Fruit fly (Drosophila melanogaster): ENCODE results near the gene CG3430.

Gene CG3430

DNA sequence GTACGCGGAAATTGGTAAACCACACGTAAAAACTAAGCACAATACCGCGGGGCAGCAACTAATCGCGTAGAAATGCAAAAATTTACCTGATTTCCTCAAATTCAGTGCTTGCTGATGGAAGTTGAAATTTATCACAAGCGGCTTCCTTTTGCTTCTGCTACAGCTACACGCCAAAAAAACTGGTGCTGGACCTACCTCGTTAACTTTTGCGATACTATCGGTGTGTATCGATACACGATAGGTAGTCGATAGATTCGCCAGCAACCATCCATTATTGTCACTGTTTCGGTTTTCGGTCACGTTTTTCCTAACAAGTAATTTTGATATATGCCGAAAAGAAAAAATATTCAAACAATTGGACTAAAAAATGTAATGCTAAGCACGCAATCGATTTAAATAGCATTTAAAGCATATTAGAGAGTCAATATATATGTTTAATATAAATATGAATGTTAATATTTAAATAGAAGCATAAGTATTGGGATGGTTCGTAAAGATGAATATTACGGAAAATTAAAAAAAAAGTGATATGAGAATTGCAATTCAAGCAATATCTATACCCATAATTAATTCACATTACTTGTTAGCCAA, 10.7 kb downstream of the CG3430 start, which contains the start of gene Sumo (continued):
- TF ChIP-seq en (GFP tag; optimal IDR thresholded peaks at IDR 0.05): no peak
- TF ChIP-seq phol (tag; optimal IDR thresholded peaks at IDR 0.05): peak; percentile 66
- TF ChIP-seq wdn (GFP tag; IDR thresholded peaks at IDR 0.05): no peak
- TF ChIP-seq sisA (GFP tag; IDR thresholded peaks at IDR 0.05): 0 out of 2 replicates have a peak, but pooled peaks have one; percentile 3
- no peak for TF ChIP-seq CG4617 (GFP tag; optimal IDR thresholded peaks at IDR 0.05; ENCODE audit: borderline replicate concordance)
- no peak for TF ChIP-seq crol (GFP tag; IDR thresholded peaks at IDR 0.05)
- TF ChIP-seq CG7357 (GFP tag; IDR thresholded peaks at IDR 0.05): no peak
- TF ChIP-seq CG14014 (GFP tag; IDR thresholded peaks at IDR 0.05): no peak
- peak; percentile 100 for TF ChIP-seq CG16813 (GFP tag; IDR thresholded peaks at IDR 0.05; ENCODE audit: partially characterized antibody)
- peak; percentile 10; the same call in 1 of the 2 replicates for TF ChIP-seq vvl (GFP tag; IDR thresholded peaks at IDR 0.05)

DNA sequence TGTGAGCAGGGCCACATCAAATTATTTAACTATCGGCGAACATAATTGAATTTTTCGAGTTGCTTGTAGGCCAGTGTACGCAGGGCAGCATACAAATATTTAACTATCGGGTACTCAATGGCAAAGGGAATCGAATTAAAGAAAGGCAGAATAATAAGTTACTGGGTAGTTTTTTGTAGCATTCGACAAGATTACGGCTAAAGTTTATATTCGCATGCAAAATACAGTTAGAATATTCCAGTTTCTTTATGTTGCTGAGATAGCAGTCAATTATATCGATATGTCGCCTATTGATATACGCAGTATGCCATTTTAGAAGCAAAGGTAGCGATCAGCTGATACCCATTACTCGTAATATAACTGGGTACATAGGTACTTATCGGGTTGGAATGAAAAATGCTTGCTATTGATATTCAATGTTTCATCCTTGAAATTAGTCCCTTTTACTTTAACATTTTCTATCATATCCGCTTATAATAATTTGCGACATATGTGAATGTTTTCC, 11.3 kb downstream of the CG3430 start:
- TF ChIP-seq Trl (optimal IDR thresholded peaks at IDR 0.05) (no peak), Trl (GFP tag; optimal IDR thresholded peaks at IDR 0.05) (peak; percentile 29), CG30020 (tag; optimal IDR thresholded peaks at IDR 0.05) (peak; percentile 6), CG6689 (GFP tag; IDR thresholded peaks at IDR 0.05) (peak; percentile 24; the same call in 1 of the 2 replicates), CG9797 (GFP tag; optimal IDR thresholded peaks at IDR 0.05) (no peak), Drgx (GFP tag; IDR thresholded peaks at IDR 0.05) (peak; percentile 53; the same call in 1 of the 2 replicates), CG10267 (tag; optimal IDR thresholded peaks at IDR 0.05) (peak; percentile 26), esg (GFP tag; conservative IDR thresholded peaks at IDR 0.05) (0 out of 2 replicates have a peak, but pooled peaks have one; percentile 15), chm (GFP tag; IDR thresholded peaks at IDR 0.05) (0 out of 2 replicates have a peak, but pooled peaks have one; percentile 18), Atf3 (GFP tag; optimal IDR thresholded peaks at IDR 0.05) (peak; percentile 23), caup (GFP tag; optimal IDR thresholded peaks at IDR 0.05; ENCODE audit: severe bottlenecking) (peak; percentile 51), CG7745 (tag; optimal IDR thresholded peaks at IDR 0.05) (no peak), CG2678 (tag; optimal IDR thresholded peaks at IDR 0.05) (no peak), CG33213 (GFP tag; optimal IDR thresholded peaks at IDR 0.05) (peak; percentile 26), MESR4 (GFP tag; optimal IDR thresholded peaks at IDR 0.05) (peak; percentile 93), fd96Cb (tag; optimal IDR thresholded peaks at IDR 0.05) (peak; percentile 5), NC2α (GFP tag; optimal IDR thresholded peaks at IDR 0.05) (peak; percentile 9), hkb (optimal IDR thresholded peaks at IDR 0.05) (no peak), hkb (GFP tag; IDR thresholded peaks at IDR 0.05) (peak; percentile 73), Ptx1 (GFP tag; IDR thresholded peaks at IDR 0.05) (0 out of 2 replicates have a peak, but pooled peaks have one; percentile 15), ara (GFP tag; IDR thresholded peaks at IDR 0.05) (no peak), her (GFP tag; optimal IDR thresholded peaks at IDR 0.05) (peak; percentile 66), Nf-YA (GFP tag; IDR thresholded peaks at IDR 0.05) (0 out of 2 replicates have a peak, but pooled peaks have one; percentile 34), Lhr (GFP tag; optimal IDR thresholded peaks at IDR 0.05) (no peak), CG42726 (GFP tag; IDR thresholded peaks at IDR 0.05; ENCODE audit: partially characterized antibody) (peak; percentile 19; the same call in 1 of the 2 replicates), CG3847 (GFP tag; IDR thresholded peaks at IDR 0.05) (0 out of 2 replicates have a peak, but pooled peaks have one; percentile 16), MBD-R2 (GFP tag; IDR thresholded peaks at IDR 0.05) (peak; percentile 65; the same call in 1 of the 2 replicates), Lim3 (GFP tag; IDR thresholded peaks at IDR 0.05) (no peak), Ets65A (GFP tag) (peak; percentile 89), tna (GFP tag; IDR thresholded peaks at IDR 0.05; ENCODE audit: partially characterized antibody) (peak; percentile 56; the same call in 1 of the 2 replicates), vfl (GFP tag; optimal IDR thresholded peaks at IDR 0.05) (peak; percentile 33), CG11456 (GFP tag; IDR thresholded peaks at IDR 0.05) (peak; percentile 16; the same call in 2 of the 3 replicates), CG6854 (GFP tag; optimal IDR thresholded peaks at IDR 0.05) (peak; percentile 60), salm (tag; optimal IDR thresholded peaks at IDR 0.05) (peak; percentile 35), jumu (GFP tag; optimal IDR thresholded peaks at IDR 0.05) (peak; percentile 36), CG10321 (GFP tag; IDR thresholded peaks at IDR 0.05) (no peak), CG1647 (GFP tag; optimal IDR thresholded peaks at IDR 0.05) (peak; percentile 69), tgo (GFP tag; IDR thresholded peaks at IDR 0.05) (peak; percentile 31; the same call in 1 of the 3 replicates), Dll (GFP tag; IDR thresholded peaks at IDR 0.05; ENCODE audit: partially characterized antibody) (peak; percentile 96)

Data from whole organism, embryonic.